Fruit fly (Drosophila melanogaster) whole organism, embryonic: ENCODE data around the gene nompC.

Experiments
- Aef1 ChIP-seq: fragments of 200-800 bp; sonication (Bioruptor generic); IDR thresholded peaks from 3 replicates; pipeline ENCODE4 v1.3.6; 2022; ENCODE audit warnings: missing biosample characterization, missing genetic modification characterization
- Atf3 ChIP-seq: fragments of 200-800 bp; sonication (Bioruptor generic); optimal IDR thresholded peaks from 3 replicates; lab custom pipeline; 2016; ENCODE audit warnings: missing biosample characterization, missing genetic modification characterization
- Blimp-1 ChIP-seq: fragments of 200-800 bp; sonication (Bioruptor generic); optimal IDR thresholded peaks from 3 replicates; lab custom pipeline; 2018; ENCODE audit warnings: missing biosample characterization, missing genetic modification characterization, mild to moderate bottlenecking, moderate library complexity, missing genetic modification reagents
- CG15479 ChIP-seq: fragments of 200-800 bp; sonication (Bioruptor generic); optimal IDR thresholded peaks from 3 replicates; lab custom pipeline; 2019; ENCODE audit warnings: missing biosample characterization, mild to moderate bottlenecking, missing genetic modification characterization, moderate library complexity
- CG16813 ChIP-seq: fragments of 200-800 bp; sonication (Bioruptor generic); IDR thresholded peaks from 3 replicates; pipeline ENCODE4 v1.3.6; 2022; ENCODE audit warnings: missing biosample characterization, missing genetic modification characterization; ENCODE audit not compliant: partially characterized antibody
- CG1832 ChIP-seq: fragments of 200-800 bp; sonication (Bioruptor generic); optimal IDR thresholded peaks from 2 replicates; lab custom pipeline; 2017; ENCODE audit warnings: missing biosample characterization, mild to moderate bottlenecking, missing genetic modification characterization, inconsistent platforms
- CG18619 ChIP-seq: fragments of 200-800 bp; sonication (Bioruptor generic); optimal IDR thresholded peaks from 3 replicates; lab custom pipeline; 2017; ENCODE audit warnings: missing biosample characterization, mild to moderate bottlenecking, missing genetic modification characterization
- CG31388 ChIP-seq: fragments of 200-800 bp; sonication (Bioruptor generic); optimal IDR thresholded peaks from 2 replicates; lab custom pipeline; 2016; ENCODE audit warnings: missing biosample characterization, missing genetic modification characterization
- CG3163 ChIP-seq: fragments of 200-800 bp; sonication (Bioruptor generic); optimal IDR thresholded peaks from 3 replicates; lab custom pipeline; 2016; ENCODE audit warnings: missing biosample characterization, missing genetic modification characterization
- CG4328 ChIP-seq: fragments of 200-800 bp; sonication (Bioruptor generic); optimal IDR thresholded peaks from 3 replicates; lab custom pipeline; 2017; ENCODE audit warnings: missing biosample characterization, missing genetic modification reagents, missing genetic modification characterization
- CG5180 ChIP-seq: fragments of 200-800 bp; sonication (Bioruptor generic); optimal IDR thresholded peaks from 3 replicates; lab custom pipeline; 2017; ENCODE audit warnings: missing biosample characterization, missing genetic modification characterization, mild to moderate bottlenecking, moderate library complexity, missing genetic modification reagents
- CG6254 ChIP-seq: fragments of 200-800 bp; sonication (Bioruptor generic); optimal IDR thresholded peaks from 3 replicates; lab custom pipeline; 2017; ENCODE audit warnings: mild to moderate bottlenecking, missing biosample characterization, missing genetic modification reagents, missing genetic modification characterization
- CG7963 ChIP-seq: fragments of 200-800 bp; sonication (Bioruptor generic); IDR thresholded peaks from 3 replicates; pipeline ENCODE4 v1.3.6; 2022; ENCODE audit warnings: missing biosample characterization, missing genetic modification characterization; ENCODE audit not compliant: partially characterized antibody
- CG8089 ChIP-seq: fragments of 200-800 bp; sonication (Bioruptor generic); optimal IDR thresholded peaks from 3 replicates; lab custom pipeline; 2016; ENCODE audit warnings: missing biosample characterization, missing genetic modification characterization
- CG8924 ChIP-seq: fragments of 200-800 bp; optimal IDR thresholded peaks from 3 replicates; lab custom pipeline; 2019; ENCODE audit warnings: missing biosample characterization, mild to moderate bottlenecking, missing genetic modification characterization, moderate library complexity
- CG9932 ChIP-seq: fragments of 200-800 bp; sonication (Bioruptor generic); IDR thresholded peaks from 2 replicates; pipeline ENCODE4 v1.3.6; 2022; ENCODE audit warnings: missing biosample characterization, missing genetic modification characterization
- CTCF ChIP-seq: fragments of 200-800 bp; sonication (Bioruptor generic); optimal IDR thresholded peaks from 2 replicates; lab custom pipeline; 2017; ENCODE audit warnings: missing biosample characterization, mild to moderate bottlenecking, missing genetic modification characterization, moderate library complexity
- Dbx ChIP-seq: fragments of 200-800 bp; sonication (Bioruptor generic); IDR thresholded peaks from 3 replicates; pipeline ENCODE4 v1.3.6; 2022; ENCODE audit warnings: missing biosample characterization, missing genetic modification characterization
- HmgZ ChIP-seq: fragments of 200-800 bp; sonication (Bioruptor generic); optimal IDR thresholded peaks from 2 replicates; lab custom pipeline; 2018; ENCODE audit warnings: missing biosample characterization, mild to moderate bottlenecking, missing genetic modification characterization
- Jarid2 ChIP-seq: fragments of 200-800 bp; sonication (Bioruptor generic); optimal IDR thresholded peaks from 3 replicates; lab custom pipeline; 2017; ENCODE audit warnings: mild to moderate bottlenecking, missing biosample characterization, missing genetic modification reagents, missing genetic modification characterization
- MESR4 ChIP-seq: fragments of 200-800 bp; sonication (Bioruptor generic); optimal IDR thresholded peaks from 2 replicates; lab custom pipeline; 2018; ENCODE audit warnings: missing biosample characterization, mild to moderate bottlenecking, missing genetic modification characterization, moderate library complexity
- Med ChIP-seq: fragments of 200-800 bp; sonication (Bioruptor generic); peaks from one replicate; lab custom pipeline; 2016; ENCODE audit warnings: missing biosample characterization, missing genetic modification characterization, mild to moderate bottlenecking, inconsistent platforms, moderate library complexity
- Nf-YC ChIP-seq: fragments of 200-800 bp; optimal IDR thresholded peaks from 3 replicates; lab custom pipeline; 2019; ENCODE audit warnings: missing biosample characterization, mild to moderate bottlenecking, missing genetic modification characterization, moderate library complexity
- ase ChIP-seq: fragments of 200-800 bp; sonication (Bioruptor generic); IDR thresholded peaks from 3 replicates; pipeline ENCODE4 v1.3.6; 2022; ENCODE audit warnings: missing biosample characterization, missing genetic modification characterization
- btn ChIP-seq: fragments of 200-800 bp; sonication (Bioruptor generic); optimal IDR thresholded peaks from 2 replicates; lab custom pipeline; 2016; ENCODE audit warnings: missing biosample characterization, missing genetic modification characterization
- chif ChIP-seq, 2 experiments: fragments of 200-800 bp; sonication (Bioruptor generic); optimal IDR thresholded peaks; 3 replicates each; lab custom pipeline; 2016; ENCODE audit warnings: missing biosample characterization in 2 of 2, missing genetic modification characterization in 2 of 2
- crol ChIP-seq: fragments of 200-800 bp; sonication (Bioruptor generic); IDR thresholded peaks from 2 replicates; pipeline ENCODE4 v1.3.6; 2022; ENCODE audit warnings: missing biosample characterization, missing genetic modification characterization
- cwo ChIP-seq: fragments of 200-800 bp; sonication (Bioruptor generic); optimal IDR thresholded peaks from 3 replicates; lab custom pipeline; 2017; ENCODE audit warnings: missing biosample characterization, missing genetic modification characterization, mild to moderate bottlenecking, moderate library complexity, missing genetic modification reagents
- dati ChIP-seq: fragments of 200-800 bp; sonication (Bioruptor generic); IDR thresholded peaks from 2 replicates; pipeline ENCODE4 v1.3.6; 2022; ENCODE audit warnings: missing biosample characterization, missing genetic modification characterization
- ftz-f1 ChIP-seq: fragments of 200-800 bp; sonication (Bioruptor generic); optimal IDR thresholded peaks from 2 replicates; lab custom pipeline; 2016; ENCODE audit warnings: missing biosample characterization, missing genetic modification characterization
- gem ChIP-seq: fragments of 200-800 bp; sonication (Bioruptor generic); optimal IDR thresholded peaks from 2 replicates; lab custom pipeline; 2019; ENCODE audit warnings: missing biosample characterization, mild to moderate bottlenecking, missing genetic modification characterization, moderate library complexity
- jing ChIP-seq: fragments of 200-800 bp; sonication (Bioruptor generic); optimal IDR thresholded peaks from 2 replicates; lab custom pipeline; 2018; ENCODE audit warnings: missing biosample characterization, mild to moderate bottlenecking, missing genetic modification characterization
- kni ChIP-seq: fragments of 200-800 bp; sonication (Bioruptor generic); optimal IDR thresholded peaks from 3 replicates; lab custom pipeline; 2017; ENCODE audit warnings: mild to moderate bottlenecking, missing biosample characterization, missing genetic modification reagents, missing genetic modification characterization
- knrl ChIP-seq: fragments of 200-800 bp; sonication (Bioruptor generic); IDR thresholded peaks from 3 replicates; pipeline ENCODE4 v1.3.6; 2022; ENCODE audit warnings: missing biosample characterization, missing genetic modification characterization; ENCODE audit not compliant: partially characterized antibody
- nmo ChIP-seq: fragments of 200-800 bp; sonication (Bioruptor generic); optimal IDR thresholded peaks from 2 replicates; lab custom pipeline; 2018; ENCODE audit warnings: missing biosample characterization, mild to moderate bottlenecking, missing genetic modification characterization, moderate library complexity
- nom ChIP-seq: fragments of 200-800 bp; sonication (Bioruptor generic); optimal IDR thresholded peaks from 2 replicates; lab custom pipeline; 2017; ENCODE audit warnings: missing biosample characterization, missing genetic modification characterization, mild to moderate bottlenecking, moderate library complexity, missing genetic modification reagents
- oc ChIP-seq: fragments of 200-800 bp; sonication (Bioruptor generic); optimal IDR thresholded peaks from 2 replicates; lab custom pipeline; 2018; ENCODE audit warnings: missing biosample characterization, mild to moderate bottlenecking, missing genetic modification characterization, moderate library complexity
- onecut ChIP-seq: fragments of 200-800 bp; sonication (Bioruptor generic); IDR thresholded peaks from 2 replicates; pipeline ENCODE4 v1.3.6; 2022; ENCODE audit warnings: missing biosample characterization, missing genetic modification characterization
- p53 ChIP-seq: fragments of 200-800 bp; sonication (Bioruptor generic); optimal IDR thresholded peaks from 2 replicates; lab custom pipeline; 2016; ENCODE audit warnings: missing biosample characterization, missing genetic modification characterization
- pan ChIP-seq, 4 experiments: fragments of >200 bp in 3 of 4; fragments of 200-800 bp in 1 of 4; sonication (Bioruptor generic) in 1 of 4; optimal IDR thresholded peaks in 3 of 4; IDR thresholded peaks in 1 of 4; 2 replicates each; pipeline versions ENCODE4 v1.3.6 to Lab custom; 2017 to 2022; ENCODE audit warnings: missing biosample characterization in 2 of 4, missing genetic modification characterization in 2 of 4, mixed read lengths in 1 of 4
- pnt ChIP-seq: fragments of 200-800 bp; sonication (Bioruptor generic); optimal IDR thresholded peaks from 3 replicates; lab custom pipeline; 2016; ENCODE audit warnings: missing biosample characterization, missing genetic modification characterization
- prd ChIP-seq, 3 experiments: fragments of >200 bp in 2 of 3; fragments of 200-800 bp in 1 of 3; sonication (Bioruptor generic) in 1 of 3; optimal IDR thresholded peaks in 2 of 3; IDR thresholded peaks in 1 of 3; 2 replicates in 2 of 3; 3 replicates in 1 of 3; pipeline versions ENCODE4 v1.3.6 to Lab custom; 2017 to 2022; ENCODE audit warnings: missing biosample characterization in 1 of 3, missing genetic modification characterization in 1 of 3
- run ChIP-seq: fragments of 200-800 bp; sonication (Bioruptor generic); optimal IDR thresholded peaks from 3 replicates; lab custom pipeline; 2018; ENCODE audit warnings: missing biosample characterization, mild to moderate bottlenecking, missing genetic modification characterization
- sens ChIP-seq: fragments of 200-800 bp; sonication (Bioruptor generic); peaks from one replicate; lab custom pipeline; 2016; ENCODE audit warnings: missing biosample characterization, missing genetic modification characterization
- sna ChIP-seq: fragments of 200-800 bp; sonication (Bioruptor generic); IDR thresholded peaks from 2 replicates; pipeline ENCODE4 v1.3.6; 2022; ENCODE audit warnings: missing biosample characterization, missing genetic modification characterization; ENCODE audit not compliant: partially characterized antibody
- sob ChIP-seq: fragments of 200-800 bp; sonication (Bioruptor generic); IDR thresholded peaks from 2 replicates; pipeline ENCODE4 v1.3.6; 2022; ENCODE audit warnings: missing biosample characterization, missing genetic modification characterization
- yki ChIP-seq: fragments of >200 bp; optimal IDR thresholded peaks from 3 replicates; lab custom pipeline; 2018
- z ChIP-seq: fragments of 200-800 bp; sonication (Bioruptor generic); IDR thresholded peaks from 3 replicates; pipeline ENCODE4 v1.3.6; 2022; ENCODE audit warnings: missing biosample characterization, missing genetic modification characterization
- zfh2 ChIP-seq: fragments of 200-800 bp; sonication (Bioruptor generic); optimal IDR thresholded peaks from 2 replicates; lab custom pipeline; 2016; ENCODE audit warnings: missing biosample characterization, missing genetic modification characterization

The nompC gene

DNA sequence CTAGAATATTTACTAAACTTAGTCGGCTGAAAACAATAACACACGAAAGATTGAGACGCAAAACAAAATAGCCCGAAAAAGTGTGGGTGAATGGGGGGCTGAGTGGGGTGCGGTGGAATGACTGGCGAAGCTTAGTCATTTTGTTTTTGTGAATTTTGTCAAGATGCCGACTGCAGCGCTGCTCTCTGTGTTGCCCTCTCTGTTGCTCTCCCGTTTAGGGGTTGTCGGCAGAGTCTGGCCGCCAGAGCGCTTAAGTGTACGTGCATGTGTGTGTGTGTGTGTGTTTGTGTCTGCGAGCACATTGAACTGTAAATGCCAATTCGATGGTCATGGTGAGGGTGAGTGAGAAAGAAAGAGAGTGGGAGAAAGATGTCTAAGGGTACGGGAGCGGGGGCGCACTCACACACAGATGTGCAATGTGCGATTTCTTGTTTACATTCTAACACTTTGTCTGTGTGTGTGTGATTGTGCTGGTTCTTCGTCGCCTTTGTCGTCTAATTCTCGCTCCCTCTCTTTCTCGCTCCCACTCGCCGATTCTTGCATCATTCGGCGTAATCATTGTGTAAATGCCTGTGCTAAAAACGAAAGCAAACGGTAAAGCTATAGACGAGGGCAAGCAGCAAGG is 39.5 kb upstream of the nompC start (continued):
- TF ChIP-seq CG1832 (GFP tag; lab: Kevin White, UChicago) (peak; percentile 40), CG8924 (peak; percentile 17), ftz-f1 (GFP tag; lab: Kevin White, UChicago) (peak; percentile 59), zfh2 (GFP tag; lab: Kevin White, UChicago) (no peak), crol (peak; percentile 85), jing (GFP tag; lab: Kevin White, UChicago) (no peak), kni (GFP tag; lab: Kevin White, UChicago) (peak; percentile 42), nom (GFP tag; lab: Kevin White, UChicago) (peak; percentile 13), CG18619 (peak; percentile 2), CG3163 (GFP tag; lab: Kevin White, UChicago) (peak; percentile 1), Dbx (peak; percentile 49; the same call in 1 of the 3 replicates), Nf-YC (tag; lab: Kevin White, UChicago) (peak; percentile 18), CG4328 (GFP tag; lab: Kevin White, UChicago) (peak; percentile 23), yki (lab: Kevin White, UChicago) (no peak), Aef1 (GFP tag; lab: Robert Waterston, UW) (peak; percentile 12; the same call in 1 of the 3 replicates), dati (GFP tag; lab: Robert Waterston, UW) (no peak), prd (optimal IDR thresholded peaks at IDR 0.05; lab: Kevin White, UChicago) (no peak), prd (GFP tag; IDR thresholded peaks at IDR 0.05; lab: Robert Waterston, UW) (no peak; the same call in 2 of the 3 replicates), Med (GFP tag; lab: Kevin White, UChicago) (peak; percentile 68), nmo (GFP tag; lab: Kevin White, UChicago) (peak; percentile 14), CG16813 (GFP tag; lab: Robert Waterston, UW) (0 out of 3 replicates have a peak, but pooled peaks have one; percentile 18), btn (GFP tag; lab: Kevin White, UChicago) (no peak), knrl (GFP tag; lab: Robert Waterston, UW) (0 out of 3 replicates have a peak, but pooled peaks have one; percentile 10), oc (tag; lab: Kevin White, UChicago) (peak; percentile 14), sob (GFP tag; lab: Robert Waterston, UW) (peak; percentile 31; the same call in 1 of the 2 replicates), z (GFP tag; lab: Robert Waterston, UW) (peak; percentile 42; the same call in 1 of the 3 replicates), CG8089 (GFP tag; lab: Kevin White, UChicago) (no peak), HmgZ (peak; percentile 21), CG15479 (GFP tag; lab: Kevin White, UChicago) (peak; percentile 87), cwo (GFP tag; lab: Kevin White, UChicago) (peak; percentile 15), pnt (no peak), Blimp-1 (peak; percentile 18), CG5180 (GFP tag; lab: Kevin White, UChicago) (peak; percentile 94), pan (optimal IDR thresholded peaks at IDR 0.05; lab: Kevin White, UChicago) (no peak), pan (GFP tag; optimal IDR thresholded peaks at IDR 0.05 in 1 of 2, IDR thresholded peaks at IDR 0.05 in 1 of 2) (peak in 1 of 2 experiments; percentile 15)

DNA sequence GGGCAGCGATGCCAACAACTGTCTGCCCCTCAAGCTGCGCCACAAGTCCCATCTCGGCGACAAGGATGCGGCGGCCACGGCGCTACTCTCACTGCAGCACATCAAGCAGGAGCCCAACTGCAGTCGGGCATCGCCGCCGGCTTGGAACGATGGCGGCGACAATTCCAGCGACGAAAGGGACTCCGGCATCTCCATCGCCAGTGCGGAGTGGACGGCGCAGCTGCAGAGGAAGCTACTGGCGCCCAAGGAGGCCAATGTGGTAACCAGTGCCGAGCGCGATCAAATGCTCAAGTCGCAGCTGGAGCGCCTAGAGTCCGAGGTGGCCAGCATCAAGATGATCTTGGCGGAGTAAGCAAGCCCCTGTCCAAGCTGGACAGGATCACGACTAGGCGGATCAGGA is 36.6 kb upstream of the nompC start:
- TF ChIP-seq Atf3 (GFP tag; lab: Kevin White, UChicago), result no peak
- no peak for TF ChIP-seq CG1832 (GFP tag; lab: Kevin White, UChicago)
- TF ChIP-seq ase, result no peak
- TF ChIP-seq CG9932, result no peak
- peak; percentile 35 for TF ChIP-seq sens (GFP tag; lab: Kevin White, UChicago)
- TF ChIP-seq onecut (GFP tag; lab: Robert Waterston, UW), result no peak
- no peak for TF ChIP-seq run (tag; lab: Kevin White, UChicago)
- TF ChIP-seq gem (tag; lab: Kevin White, UChicago), result no peak
- no peak for TF ChIP-seq MESR4
- no peak for TF ChIP-seq chif (GFP tag; optimal IDR thresholded peaks at IDR 0.05; lab: Kevin White, UChicago)
- TF ChIP-seq CTCF (GFP tag; lab: Kevin White, UChicago), result no peak
- no peak for TF ChIP-seq CG7963
- TF ChIP-seq p53 (GFP tag; lab: Kevin White, UChicago), result no peak
- no peak for TF ChIP-seq Jarid2
- TF ChIP-seq knrl (GFP tag; lab: Robert Waterston, UW), result no peak
- no peak for TF ChIP-seq CG31388 (GFP tag; lab: Kevin White, UChicago)
- no peak for TF ChIP-seq sna (GFP tag; lab: Robert Waterston, UW)
- no peak for TF ChIP-seq CG6254
